Worm (Caenorhabditis elegans) whole organism, L2 larva: Measurements from ENCODE around the gene apt-9.

Source experiments
- F13H6.1 ChIP-seq: sonication (generic microtip); optimal IDR thresholded peaks from 2 replicates; lab custom pipeline; 2016; ENCODE audit warnings: missing genetic modification characterization, missing compliant biosample characterization
- alr-1 ChIP-seq: fragments of 150-350 bp; optimal IDR thresholded peaks from 2 replicates; lab custom pipeline; 2014; ENCODE audit warnings: missing biosample characterization, missing genetic modification characterization
- ama-1 ChIP-seq: fragments of 150-350 bp; optimal IDR thresholded peaks from 2 replicates; lab custom pipeline; 2018; ENCODE audit warnings: inconsistent platforms
- egl-27 ChIP-seq: sonication (generic microtip); optimal IDR thresholded peaks from 3 replicates; lab custom pipeline; 2017; ENCODE audit warnings: missing biosample characterization, missing genetic modification reagents, missing genetic modification characterization
- fos-1 ChIP-seq: fragments of 150-350 bp; optimal IDR thresholded peaks from 2 replicates; lab custom pipeline; 2014; ENCODE audit warnings: missing biosample characterization, missing genetic modification characterization
- lin-39 ChIP-seq: fragments of 150-350 bp; optimal IDR thresholded peaks from 2 replicates; lab custom pipeline; 2014; ENCODE audit warnings: missing biosample characterization, missing genetic modification reagents, missing genetic modification characterization
- nhr-12 ChIP-seq: fragments of 150-350 bp; optimal IDR thresholded peaks from 2 replicates; lab custom pipeline; 2014; ENCODE audit warnings: missing biosample characterization, missing genetic modification characterization
- nhr-23 ChIP-seq: fragments of 150-350 bp; optimal IDR thresholded peaks from 2 replicates; lab custom pipeline; 2014; ENCODE audit warnings: missing biosample characterization, missing genetic modification reagents, missing genetic modification characterization
- snpc-4 ChIP-seq: fragments of 150-350 bp; optimal IDR thresholded peaks from 2 replicates; lab custom pipeline; 2014; ENCODE audit warnings: missing biosample characterization, missing genetic modification characterization
- unc-62 ChIP-seq: fragments of 150-350 bp; optimal IDR thresholded peaks from 2 replicates; lab custom pipeline; 2014; ENCODE audit warnings: missing biosample characterization, missing genetic modification reagents, missing genetic modification characterization
- zag-1 ChIP-seq: fragments of 150-350 bp; optimal IDR thresholded peaks from 2 replicates; lab custom pipeline; 2014; ENCODE audit warnings: missing biosample characterization, missing genetic modification characterization

- TF ChIP-seq fos-1 (tag; lab: Kevin White, UChicago) (no peak), snpc-4 (tag; lab: Kevin White, UChicago) (no peak), ama-1 (no peak), nhr-12 (tag; lab: Kevin White, UChicago) (no peak), unc-62 (GFP tag; lab: Kevin White, UChicago) (no peak), F13H6.1 (tag; lab: Kevin White, UChicago) (no peak), alr-1 (tag; lab: Kevin White, UChicago) (no peak), egl-27 (tag; lab: Kevin White, UChicago) (no peak), zag-1 (tag; lab: Kevin White, UChicago) (no peak), nhr-23 (no peak), lin-39 (tag; lab: Kevin White, UChicago) (no peak)
Observed at ce11 chrX:11088952-11089351, 20.6 kb downstream of the apt-9 start, which contains the start of gene W04G3.11.
